Worm (Caenorhabditis elegans) whole organism, late embryonic: ENCODE data around the gene srv-3.
"Not testable (repeated sequence)": the region's sequence is repeated elsewhere in the genome, so short reads cannot be mapped to it uniquely, and the experiment has no call there.

Experiments used
- ama-1 ChIP-seq: fragments of 150-350 bp; optimal IDR thresholded peaks from 2 replicates; lab custom pipeline; 2014
- ceh-19 ChIP-seq: fragments of 200-800 bp; sonication (Bioruptor generic); optimal IDR thresholded peaks from 2 replicates; lab custom pipeline; 2018; ENCODE audit warnings: mild to moderate bottlenecking, missing genetic modification characterization, missing compliant biosample characterization
- ceh-24 ChIP-seq: sonication (generic microtip); optimal IDR thresholded peaks from 2 replicates; lab custom pipeline; 2016; ENCODE audit warnings: mild to moderate bottlenecking, missing genetic modification characterization, missing compliant biosample characterization
- ceh-9 ChIP-seq: sonication (generic microtip); optimal IDR thresholded peaks from 2 replicates; lab custom pipeline; 2016; ENCODE audit warnings: mild to moderate bottlenecking, missing genetic modification characterization, inconsistent platforms, missing compliant biosample characterization
- elt-2 ChIP-seq: sonication (generic microtip); optimal IDR thresholded peaks from 2 replicates; lab custom pipeline; 2016; ENCODE audit warnings: missing genetic modification reagents, missing genetic modification characterization, missing compliant biosample characterization
- fkh-10 ChIP-seq: fragments of 150-350 bp; optimal IDR thresholded peaks from 2 replicates; lab custom pipeline; 2014; ENCODE audit warnings: missing biosample characterization, missing genetic modification reagents, missing genetic modification characterization
- lin-11 ChIP-seq: fragments of 200-800 bp; sonication (Bioruptor generic); optimal IDR thresholded peaks from 2 replicates; lab custom pipeline; 2018; ENCODE audit warnings: mild to moderate bottlenecking, missing genetic modification characterization, missing compliant biosample characterization
- nhr-11 ChIP-seq: fragments of 150-350 bp; optimal IDR thresholded peaks from 2 replicates; lab custom pipeline; 2014; ENCODE audit warnings: missing biosample characterization, missing genetic modification characterization
- pax-1 ChIP-seq: fragments of 150-350 bp; optimal IDR thresholded peaks from 2 replicates; lab custom pipeline; 2014; ENCODE audit warnings: missing biosample characterization, missing genetic modification characterization
- pha-4 ChIP-seq: fragments of 150-350 bp; optimal IDR thresholded peaks from 2 replicates; lab custom pipeline; 2018; ENCODE audit warnings: missing biosample characterization, missing genetic modification reagents, missing genetic modification characterization
- ref-2 ChIP-seq: sonication (generic microtip); optimal IDR thresholded peaks from 2 replicates; lab custom pipeline; 2016; ENCODE audit warnings: missing genetic modification characterization, missing compliant biosample characterization
- sdc-2 ChIP-seq: sonication (generic microtip); optimal IDR thresholded peaks from 2 replicates; lab custom pipeline; 2016; ENCODE audit warnings: missing genotype, missing genetic modification characterization, missing compliant biosample characterization
- unc-55 ChIP-seq: sonication (generic microtip); optimal IDR thresholded peaks from 2 replicates; lab custom pipeline; 2017; ENCODE audit warnings: missing biosample characterization, missing genetic modification reagents, missing genetic modification characterization
- zip-5 ChIP-seq: sonication (generic microtip); optimal IDR thresholded peaks from 2 replicates; lab custom pipeline; 2016; ENCODE audit warnings: missing genetic modification characterization, missing compliant biosample characterization

ce11 chrV:19710514-19710913 is 1.8 kb upstream of the srv-3 start, which contains the start of gene Y43F8C.15:
- not testable (repeated sequence) for TF ChIP-seq ceh-19; unc-55 (GFP tag; lab: Kevin White, UChicago); nhr-11; ref-2 (tag; lab: Kevin White, UChicago); lin-11 (tag; lab: Kevin White, UChicago); ceh-24; zip-5 (tag; lab: Kevin White, UChicago); pha-4 (tag; lab: Kevin White, UChicago); pax-1 (tag; lab: Kevin White, UChicago); ceh-9 (tag; lab: Kevin White, UChicago); fkh-10 (GFP tag; lab: Kevin White, UChicago); sdc-2 (tag; lab: Kevin White, UChicago); ama-1; elt-2 (tag; lab: Kevin White, UChicago)
